Worm (Caenorhabditis elegans) whole organism, early embryonic: ENCODE data around the gene R01B10.2.

Experiments used
- B0310.2 ChIP-seq: sonication (generic microtip); optimal IDR thresholded peaks from 2 replicates; lab custom pipeline; 2016; ENCODE audit warnings: mild to moderate bottlenecking, missing genetic modification characterization, missing compliant biosample characterization
- F13C5.2 ChIP-seq: sonication (generic microtip); optimal IDR thresholded peaks from 2 replicates; lab custom pipeline; 2017; ENCODE audit warnings: mild to moderate bottlenecking, missing genetic modification characterization, inconsistent platforms, missing compliant biosample characterization
- aly-1 ChIP-seq: sonication (generic microtip); optimal IDR thresholded peaks from 2 replicates; lab custom pipeline; 2016; ENCODE audit warnings: missing genetic modification characterization, missing compliant biosample characterization
- ama-1 ChIP-seq: fragments of 150-350 bp; optimal IDR thresholded peaks from 2 replicates; lab custom pipeline; 2014
- ceh-13 ChIP-seq: fragments of 200-800 bp; sonication (Bioruptor generic); optimal IDR thresholded peaks from 2 replicates; lab custom pipeline; 2018; ENCODE audit warnings: mild to moderate bottlenecking, missing genetic modification characterization, missing compliant biosample characterization
- ceh-36 ChIP-seq: sonication (generic microtip); optimal IDR thresholded peaks from 2 replicates; lab custom pipeline; 2016; ENCODE audit warnings: missing genetic modification characterization, inconsistent platforms, missing compliant biosample characterization
- ets-7 ChIP-seq: sonication (generic microtip); optimal IDR thresholded peaks from 2 replicates; lab custom pipeline; 2016; ENCODE audit warnings: missing genotype, missing genetic modification characterization, missing compliant biosample characterization
- flt-1 ChIP-seq: fragments of 200-800 bp; sonication (Bioruptor generic); IDR thresholded peaks from 2 replicates; pipeline ENCODE4 v1.3.6; 2022; ENCODE audit warnings: missing genetic modification characterization, missing compliant biosample characterization
- hmbx-1 ChIP-seq: sonication (generic microtip); optimal IDR thresholded peaks from 2 replicates; lab custom pipeline; 2016; ENCODE audit warnings: mild to moderate bottlenecking, missing genetic modification characterization, missing compliant biosample characterization
- hmg-4 ChIP-seq: fragments of 200-800 bp; sonication (Bioruptor generic); optimal IDR thresholded peaks from 2 replicates; lab custom pipeline; 2018; ENCODE audit warnings: mild to moderate bottlenecking, missing genetic modification characterization, missing compliant biosample characterization
- hnd-1 ChIP-seq: sonication (generic microtip); optimal IDR thresholded peaks from 2 replicates; lab custom pipeline; 2016; ENCODE audit warnings: missing genetic modification characterization, missing compliant biosample characterization
- pes-1 ChIP-seq: fragments of 200-800 bp; sonication (Bioruptor generic); IDR thresholded peaks from 2 replicates; pipeline ENCODE4 v1.3.6; 2022; ENCODE audit warnings: missing genetic modification reagents, missing genetic modification characterization, missing compliant biosample characterization
- scrt-1 ChIP-seq: fragments of 200-800 bp; sonication (Bioruptor generic); IDR thresholded peaks from 2 replicates; pipeline ENCODE4 v1.3.6; 2022; ENCODE audit warnings: missing genetic modification characterization, missing compliant biosample characterization
- sea-1 ChIP-seq: fragments of 200-800 bp; sonication (Bioruptor generic); conservative IDR thresholded peaks from 2 replicates; pipeline ENCODE4 v1.3.6; 2022; ENCODE audit warnings: missing genetic modification characterization, missing compliant biosample characterization
- tbx-11 ChIP-seq: fragments of 200-800 bp; sonication (Bioruptor generic); IDR thresholded peaks from 2 replicates; pipeline ENCODE4 v1.3.6; 2022; ENCODE audit warnings: missing genetic modification characterization, missing compliant biosample characterization
- tbx-37 ChIP-seq: fragments of 200-800 bp; sonication (Bioruptor generic); conservative IDR thresholded peaks from 2 replicates; pipeline ENCODE4 v1.3.6; 2022; ENCODE audit warnings: missing genetic modification reagents, missing genetic modification characterization, missing compliant biosample characterization
- tra-4 ChIP-seq: sonication (generic microtip); optimal IDR thresholded peaks from 2 replicates; lab custom pipeline; 2017; ENCODE audit warnings: missing genetic modification characterization, missing compliant biosample characterization

The R01B10.2 gene

DNA sequence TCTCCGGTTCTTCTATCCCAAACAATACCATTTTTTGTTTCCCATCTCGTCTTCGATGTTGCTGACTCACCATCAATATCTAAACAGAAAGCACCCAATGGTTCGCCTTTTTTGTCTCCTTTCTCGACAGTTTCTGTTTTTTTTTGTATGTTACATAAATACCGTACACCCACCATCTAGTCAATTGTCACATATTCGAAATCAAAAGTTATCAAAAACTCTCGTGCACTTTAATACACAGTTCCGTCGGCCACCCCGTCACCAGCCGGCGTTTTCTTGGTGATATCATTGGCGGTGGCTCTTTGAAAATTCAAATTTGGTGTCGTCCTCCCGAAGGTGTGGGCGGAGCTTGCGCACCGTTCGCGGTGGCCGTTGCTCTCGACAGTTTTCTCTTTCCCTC, 33.3 kb downstream of the R01B10.2 start:
- no peak for TF ChIP-seq hmbx-1 (tag; lab: Kevin White, UChicago)
- TF ChIP-seq tra-4 (tag; lab: Kevin White, UChicago): no peak
- TF ChIP-seq sea-1 (GFP tag; lab: Robert Waterston, UW): no peak
- no peak for TF ChIP-seq flt-1 (GFP tag; lab: Robert Waterston, UW)
- TF ChIP-seq ama-1: no peak
- no peak for TF ChIP-seq pes-1 (GFP tag; lab: Robert Waterston, UW)
- TF ChIP-seq ceh-13 (GFP tag; lab: Kevin White, UChicago): no peak
- no peak for TF ChIP-seq F13C5.2
- no peak for TF ChIP-seq ets-7 (tag; lab: Kevin White, UChicago)
- TF ChIP-seq hnd-1: no peak
- TF ChIP-seq ceh-36: no peak
- no peak for TF ChIP-seq tbx-11 (GFP tag; lab: Robert Waterston, UW)

DNA sequence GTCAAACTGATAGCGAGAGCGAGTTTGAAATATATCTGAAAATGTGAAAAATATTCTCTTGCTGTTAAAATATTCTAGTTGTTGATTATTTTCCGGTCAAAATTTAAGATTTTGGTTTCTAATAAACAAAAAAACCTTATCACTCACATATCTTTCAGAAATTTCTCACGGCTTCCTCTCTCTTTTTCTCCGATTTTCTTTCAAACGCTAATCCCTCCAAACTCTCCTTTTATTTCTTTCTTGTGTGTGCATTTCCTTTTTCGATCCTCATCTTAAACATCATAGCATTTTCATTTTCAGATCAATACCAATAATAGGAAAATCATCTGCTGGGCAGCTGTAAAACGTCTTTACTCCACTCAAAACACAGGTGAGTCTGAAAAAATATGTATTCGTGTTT, 38.0 kb downstream of the R01B10.2 start, which contains the start of gene fos-1:
Gene fos-1 (plus strand): TSS at position 301 of the 400 bp plus-strand sequence.
- no peak for TF ChIP-seq hmbx-1 (tag; lab: Kevin White, UChicago)
- no peak for TF ChIP-seq F13C5.2
- no peak for TF ChIP-seq ceh-13 (GFP tag; lab: Kevin White, UChicago)
- TF ChIP-seq ets-7 (tag; lab: Kevin White, UChicago): no peak
- no peak for TF ChIP-seq pes-1 (GFP tag; lab: Robert Waterston, UW)
- no peak for TF ChIP-seq tra-4 (tag; lab: Kevin White, UChicago)
- no peak for TF ChIP-seq sea-1 (GFP tag; lab: Robert Waterston, UW)
- no peak for TF ChIP-seq B0310.2 (tag; lab: Kevin White, UChicago)
- TF ChIP-seq flt-1 (GFP tag; lab: Robert Waterston, UW): no peak

DNA sequence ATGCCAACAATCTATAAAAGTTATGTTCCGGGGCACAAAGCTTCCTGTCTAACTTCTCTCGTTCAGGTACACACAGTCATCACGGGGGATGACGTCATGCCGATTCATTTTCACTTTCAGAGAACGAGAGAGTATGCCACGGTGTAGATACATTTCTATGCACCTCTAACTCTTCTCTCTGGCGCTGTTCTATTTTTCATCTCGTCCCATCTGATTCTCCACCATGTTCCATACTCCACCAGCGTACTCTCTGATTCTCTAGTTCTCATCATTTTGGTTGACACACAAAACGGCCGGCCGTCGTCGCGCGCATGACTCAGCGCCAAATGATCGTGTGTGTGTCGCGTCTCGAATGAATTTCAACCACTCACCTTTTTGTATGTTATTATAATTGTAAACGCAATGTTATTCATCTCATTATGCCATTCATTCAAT, 40.9 kb downstream of the R01B10.2 start:
- no peak for TF ChIP-seq tbx-37 (GFP tag; lab: Robert Waterston, UW)
- TF ChIP-seq hmg-4 (GFP tag; lab: Kevin White, UChicago): peak; percentile 13
- TF ChIP-seq F13C5.2: peak; percentile 24

DNA sequence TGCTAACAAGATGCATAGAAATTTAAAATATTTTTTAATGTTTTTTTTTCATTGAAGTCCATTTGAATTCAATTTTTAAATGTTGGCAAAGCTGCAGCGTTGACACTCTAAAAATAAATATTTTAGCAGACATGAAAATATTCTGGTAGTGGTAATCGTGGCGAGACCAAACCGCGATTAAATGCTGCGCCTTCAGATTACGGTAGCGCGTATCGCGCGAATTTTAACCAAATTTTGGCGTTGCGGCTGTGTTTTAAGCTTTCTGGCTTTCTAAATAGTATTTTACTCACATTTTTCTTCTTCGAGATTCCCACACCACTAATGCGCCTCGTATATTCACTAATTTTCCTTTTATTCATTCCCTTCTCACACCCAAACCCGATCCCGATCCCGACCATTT, 45.2 kb downstream of the R01B10.2 start, which contains the start of gene cpg-4:
Gene cpg-4 (plus strand): TSS at position 303 of the 400 bp plus-strand sequence.
- TF ChIP-seq aly-1 (tag; lab: Kevin White, UChicago) (no peak), B0310.2 (tag; lab: Kevin White, UChicago) (no peak), flt-1 (GFP tag; lab: Robert Waterston, UW) (no peak)

DNA sequence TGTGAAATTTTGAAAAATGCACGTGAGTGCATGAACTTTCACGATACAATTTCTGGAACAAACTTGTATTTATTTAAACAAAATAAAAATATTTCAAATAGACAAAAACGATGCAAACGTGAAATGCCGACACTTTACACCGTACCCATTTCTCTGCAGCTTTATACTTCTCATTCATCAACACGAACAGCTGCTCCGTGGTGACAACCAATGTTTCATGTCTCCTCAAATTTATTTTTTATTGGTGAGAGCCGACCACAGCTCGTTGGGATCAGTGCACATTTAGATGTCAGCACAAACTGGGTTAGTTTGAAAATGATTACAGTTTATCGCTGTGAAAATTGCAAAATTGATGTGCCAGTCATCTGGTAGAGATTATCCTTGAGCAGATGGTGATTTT, 45.7 kb downstream of the R01B10.2 start:
- no peak for TF ChIP-seq aly-1 (tag; lab: Kevin White, UChicago)
- no peak for TF ChIP-seq B0310.2 (tag; lab: Kevin White, UChicago)
- TF ChIP-seq tbx-11 (GFP tag; lab: Robert Waterston, UW): no peak
- TF ChIP-seq hnd-1: no peak
- TF ChIP-seq hmg-4 (GFP tag; lab: Kevin White, UChicago): no peak
- no peak for TF ChIP-seq flt-1 (GFP tag; lab: Robert Waterston, UW)
- TF ChIP-seq F13C5.2: no peak

DNA sequence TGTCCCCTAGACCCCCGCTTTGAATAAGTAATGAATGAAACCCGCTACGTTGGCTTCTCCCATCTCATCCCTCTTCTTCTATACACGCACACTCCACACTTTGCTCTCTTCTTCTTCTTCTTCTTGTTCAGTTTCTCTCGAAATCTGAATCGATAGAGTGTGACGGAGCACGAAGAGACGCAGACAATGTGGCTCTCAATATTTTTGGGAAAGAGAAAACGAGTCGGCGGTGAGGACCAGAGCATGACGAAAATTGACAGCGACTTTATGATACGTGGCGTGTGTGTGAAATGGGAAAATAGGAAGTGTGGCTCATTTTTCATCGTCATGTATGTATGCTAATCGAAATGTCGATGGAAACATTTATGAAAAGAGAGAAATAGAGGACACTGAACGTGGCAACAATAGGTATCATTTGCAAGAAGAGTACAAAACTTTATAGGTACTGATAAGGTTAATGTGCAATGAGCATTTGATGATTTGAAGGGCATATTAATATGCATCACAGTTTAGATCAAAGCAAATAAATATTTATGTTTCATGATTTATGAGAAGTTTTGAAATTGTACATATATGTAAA, 49.7 kb downstream of the R01B10.2 start:
- TF ChIP-seq sea-1 (GFP tag; lab: Robert Waterston, UW) (no peak), hmbx-1 (tag; lab: Kevin White, UChicago) (no peak), tra-4 (tag; lab: Kevin White, UChicago) (no peak), ets-7 (tag; lab: Kevin White, UChicago) (no peak), ama-1 (no peak), scrt-1 (GFP tag; lab: Robert Waterston, UW) (no peak), aly-1 (tag; lab: Kevin White, UChicago) (no peak), B0310.2 (tag; lab: Kevin White, UChicago) (no peak), pes-1 (GFP tag; lab: Robert Waterston, UW) (no peak), ceh-13 (GFP tag; lab: Kevin White, UChicago) (no peak), hnd-1 (no peak), ceh-36 (no peak), hmg-4 (GFP tag; lab: Kevin White, UChicago) (no peak), flt-1 (GFP tag; lab: Robert Waterston, UW) (no peak), tbx-37 (GFP tag; lab: Robert Waterston, UW) (no peak), tbx-11 (GFP tag; lab: Robert Waterston, UW) (no peak), F13C5.2 (no peak)
